Fruit fly (Drosophila melanogaster) whole organism, adult: Measurements from ENCODE around the gene CG7126.
A peak's percentile ranks its signal among the peaks of the same experiment; 100 is the strongest.

Experiments used
- CG1620 ChIP-seq: fragments of 200-800 bp; sonication (Bioruptor generic); optimal IDR thresholded peaks from 2 replicates; lab custom pipeline; 2016; ENCODE audit warnings: missing biosample characterization, missing genetic modification characterization
- CG33017 ChIP-seq: fragments of 200-800 bp; sonication (Bioruptor generic); optimal IDR thresholded peaks from 2 replicates; lab custom pipeline; 2018; ENCODE audit warnings: missing biosample characterization, mild to moderate bottlenecking, missing genetic modification characterization, moderate library complexity
- CG5204 ChIP-seq: fragments of 200-800 bp; sonication (Bioruptor generic); optimal IDR thresholded peaks from 2 replicates; lab custom pipeline; 2016; ENCODE audit warnings: missing biosample characterization, missing genetic modification characterization
- CG7101 ChIP-seq: fragments of 200-800 bp; sonication (Bioruptor generic); optimal IDR thresholded peaks from 2 replicates; lab custom pipeline; 2018; ENCODE audit warnings: missing biosample characterization, mild to moderate bottlenecking, missing genetic modification characterization, moderate library complexity
- Hr96 ChIP-seq: fragments of 200-800 bp; sonication (Bioruptor generic); optimal IDR thresholded peaks from 2 replicates; lab custom pipeline; 2016; ENCODE audit warnings: missing biosample characterization, missing genetic modification characterization
- cic ChIP-seq: fragments of 200-800 bp; sonication (Bioruptor generic); optimal IDR thresholded peaks from 2 replicates; lab custom pipeline; 2017; ENCODE audit warnings: missing biosample characterization, mild to moderate bottlenecking, missing genetic modification characterization, moderate library complexity
- cnc ChIP-seq, 2 experiments: fragments of >200 bp; optimal IDR thresholded peaks; 2 replicates each; lab custom pipeline; 2017
- kay ChIP-seq: fragments of 200-800 bp; sonication (Bioruptor generic); peaks from one replicate; lab custom pipeline; 2016; ENCODE audit warnings: missing biosample characterization, missing genetic modification characterization, borderline replicate concordance
- pad ChIP-seq: fragments of 200-800 bp; sonication (Bioruptor generic); optimal IDR thresholded peaks from 3 replicates; lab custom pipeline; 2017; ENCODE audit warnings: missing biosample characterization, missing genetic modification characterization, mild to moderate bottlenecking, moderate library complexity, missing genetic modification reagents

DNA sequence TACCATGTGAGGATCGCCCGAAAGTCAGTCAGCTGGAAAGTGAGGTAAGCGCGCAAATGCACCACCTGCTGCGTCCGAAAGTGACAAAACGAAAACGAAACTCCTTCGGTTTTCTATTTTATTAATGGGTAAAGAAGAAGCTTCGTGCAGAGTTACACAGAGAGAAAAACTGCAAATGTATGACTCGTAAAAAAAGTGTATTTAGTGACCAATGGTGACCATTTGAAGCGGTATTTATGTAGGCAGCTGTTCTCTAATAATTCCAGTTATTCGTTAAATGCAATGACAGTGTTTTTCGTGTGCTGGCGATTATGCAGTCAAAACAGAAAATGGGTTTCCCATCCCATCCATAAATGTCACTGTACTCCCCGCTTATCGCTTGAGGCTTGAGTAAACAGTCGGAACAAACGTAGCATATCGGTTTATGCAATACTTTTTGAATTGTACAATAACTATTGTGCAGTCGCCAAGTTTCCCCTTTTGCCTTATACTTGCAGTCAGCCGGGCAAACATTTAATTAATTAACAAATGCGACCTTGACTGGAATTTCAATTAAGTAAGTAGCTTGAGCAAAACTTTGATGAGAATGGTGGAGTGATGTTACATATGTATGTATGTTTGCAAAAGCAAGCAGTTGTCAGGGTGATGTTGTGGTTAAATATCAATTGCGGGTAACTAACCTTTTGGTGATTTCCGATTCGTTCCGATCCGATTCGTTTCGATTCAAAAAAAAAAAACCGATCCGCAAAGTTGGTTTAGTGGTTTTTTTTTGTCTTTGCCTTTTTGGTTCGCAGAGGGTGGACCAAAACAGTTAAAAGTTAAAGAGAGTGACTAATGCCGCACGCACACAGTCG, 5.0 kb downstream of the CG7126 start:
- TF ChIP-seq CG5204 (GFP tag; lab: Kevin White, UChicago): no peak
- TF ChIP-seq kay (GFP tag; lab: Kevin White, UChicago): peak; percentile 96
- no peak for TF ChIP-seq CG33017 (tag; lab: Kevin White, UChicago)
- no peak for TF ChIP-seq cic (GFP tag; lab: Kevin White, UChicago)
- no peak for TF ChIP-seq Hr96 (GFP tag; lab: Kevin White, UChicago)
- no peak for TF ChIP-seq cnc (optimal IDR thresholded peaks at IDR 0.05; lab: Kevin White, UChicago)
- no peak for TF ChIP-seq CG7101 (tag; lab: Kevin White, UChicago)
- TF ChIP-seq CG1620 (GFP tag; lab: Kevin White, UChicago): no peak
- no peak for TF ChIP-seq pad (GFP tag; lab: Kevin White, UChicago)
